Worm (Caenorhabditis elegans) whole organism, L4 larva: ENCODE results near the gene pqn-73.

Experiments used
- D1046.2 ChIP-seq: fragments of 200-800 bp; sonication (Bioruptor generic); IDR thresholded peaks from 2 replicates; pipeline ENCODE4 v1.3.6; 2022; ENCODE audit warnings: missing genetic modification characterization, missing compliant biosample characterization
- F10B5.3 ChIP-seq: sonication (generic microtip); optimal IDR thresholded peaks from 2 replicates; lab custom pipeline; 2016; ENCODE audit warnings: mild to moderate bottlenecking, missing genetic modification characterization, missing compliant biosample characterization
- F37D6.2 ChIP-seq: sonication (generic microtip); optimal IDR thresholded peaks from 2 replicates; lab custom pipeline; 2016; ENCODE audit warnings: mild to moderate bottlenecking, missing genetic modification characterization, missing compliant biosample characterization
- F44E2.7 ChIP-seq: fragments of 200-800 bp; sonication (Bioruptor generic); IDR thresholded peaks from 2 replicates; pipeline ENCODE4 v2.1.2; 2022; ENCODE audit warnings: missing genetic modification characterization, missing compliant biosample characterization
- R02D3.7 ChIP-seq: fragments of 150-350 bp; sonication (generic microtip); optimal IDR thresholded peaks from 3 replicates; lab custom pipeline; 2014; ENCODE audit warnings: missing biosample characterization, missing genetic modification characterization
- T20F7.1 ChIP-seq: fragments of 200-800 bp; sonication (Bioruptor generic); optimal IDR thresholded peaks from 2 replicates; lab custom pipeline; 2018; ENCODE audit warnings: mild to moderate bottlenecking, missing genetic modification characterization, missing compliant biosample characterization
- T26A8.4 ChIP-seq: fragments of 200-800 bp; sonication (Bioruptor generic); IDR thresholded peaks from 2 replicates; pipeline ENCODE4 v1.3.6; 2022; ENCODE audit warnings: missing genetic modification characterization, missing compliant biosample characterization
- Y105C5A.15 ChIP-seq: fragments of 200-800 bp; sonication (Bioruptor generic); IDR thresholded peaks from 2 replicates; pipeline ENCODE4 v1.3.6; 2022; ENCODE audit warnings: missing genetic modification characterization, missing compliant biosample characterization
- Y48G9A.11 ChIP-seq: fragments of 200-800 bp; sonication (Bioruptor generic); IDR thresholded peaks from 2 replicates; pipeline ENCODE4 v1.3.6; 2022; ENCODE audit warnings: missing genetic modification reagents, missing genetic modification characterization, missing compliant biosample characterization
- ZK337.2 ChIP-seq: fragments of 200-800 bp; sonication (Bioruptor generic); IDR thresholded peaks from 2 replicates; pipeline ENCODE4 v1.3.6; 2022; ENCODE audit warnings: missing genetic modification reagents, missing genetic modification characterization, missing compliant biosample characterization
- aha-1 ChIP-seq: fragments of 150-350 bp; peaks from one replicate; lab custom pipeline; 2014; ENCODE audit warnings: missing biosample characterization, missing genetic modification characterization
- aly-2 ChIP-seq: sonication (generic microtip); optimal IDR thresholded peaks from 2 replicates; lab custom pipeline; 2018; ENCODE audit warnings: missing biosample characterization, missing genetic modification characterization
- ama-1 ChIP-seq: fragments of 150-350 bp; optimal IDR thresholded peaks from 2 replicates; lab custom pipeline; 2014; ENCODE audit warnings: inconsistent platforms, mixed read lengths
- ceh-28 ChIP-seq: fragments of 150-350 bp; optimal IDR thresholded peaks from 2 replicates; lab custom pipeline; 2014; ENCODE audit warnings: missing biosample characterization, missing genetic modification reagents, missing genetic modification characterization
- cey-2 ChIP-seq: sonication (generic microtip); optimal IDR thresholded peaks from 3 replicates; lab custom pipeline; 2017; ENCODE audit warnings: missing genetic modification characterization, mild to moderate bottlenecking, missing compliant biosample characterization, antibody characterized with exemption, borderline replicate concordance; ENCODE audit not compliant: insufficient read depth
- daf-16 ChIP-seq, 3 experiments: sonication (generic microtip); optimal IDR thresholded peaks; 2 replicates each; lab custom pipeline; 2016 to 2017; ENCODE audit warnings: missing genetic modification characterization in 3 of 3, missing genetic modification reagents in 3 of 3, mild to moderate bottlenecking in 2 of 3, missing compliant biosample characterization in 2 of 3, missing biosample characterization in 1 of 3, moderate library complexity in 1 of 3
- daf-19 ChIP-seq: fragments of 200-800 bp; sonication (Bioruptor generic); conservative IDR thresholded peaks from 2 replicates; pipeline ENCODE4 v1.3.6; 2022; ENCODE audit warnings: missing genetic modification characterization, missing compliant biosample characterization
- daf-8 ChIP-seq: fragments of 200-800 bp; sonication (Bioruptor generic); IDR thresholded peaks from 2 replicates; pipeline ENCODE4 v1.3.6; 2022; ENCODE audit warnings: missing genetic modification characterization, missing compliant biosample characterization
- dmd-6 ChIP-seq: fragments of 200-800 bp; sonication (Bioruptor generic); IDR thresholded peaks from 2 replicates; pipeline ENCODE4 v1.3.6; 2022; ENCODE audit warnings: missing genetic modification reagents, missing genetic modification characterization, missing compliant biosample characterization
- dmd-8 ChIP-seq: fragments of 200-800 bp; sonication (Bioruptor generic); IDR thresholded peaks from 2 replicates; pipeline ENCODE4 v1.3.6; 2022; ENCODE audit warnings: missing genetic modification characterization, missing compliant biosample characterization
- duxl-1 ChIP-seq: sonication (generic microtip); optimal IDR thresholded peaks from 2 replicates; lab custom pipeline; 2016; ENCODE audit warnings: mild to moderate bottlenecking, missing genetic modification characterization, moderate library complexity, missing compliant biosample characterization; ENCODE audit not compliant: poor library complexity
- dve-1 ChIP-seq: sonication (generic microtip); optimal IDR thresholded peaks from 2 replicates; lab custom pipeline; 2017; ENCODE audit warnings: antibody characterized with exemption, mild to moderate bottlenecking, missing genetic modification characterization, missing compliant biosample characterization; ENCODE audit not compliant: insufficient read depth
- egl-43 ChIP-seq: fragments of 200-800 bp; sonication (Bioruptor generic); IDR thresholded peaks from 2 replicates; pipeline ENCODE4 v1.3.6; 2022; ENCODE audit warnings: missing genetic modification reagents, missing genetic modification characterization, missing compliant biosample characterization
- fos-1 ChIP-seq: fragments of 150-350 bp; optimal IDR thresholded peaks from 2 replicates; lab custom pipeline; 2014; ENCODE audit warnings: missing biosample characterization, missing genetic modification characterization
- hif-1 ChIP-seq, 2 experiments: sonication (generic microtip); optimal IDR thresholded peaks; 2 replicates each; lab custom pipeline; 2016 to 2017; ENCODE audit warnings: missing compliant biosample characterization in 2 of 2, missing genetic modification characterization in 2 of 2, missing genetic modification reagents in 2 of 2, missing genotype in 2 of 2, mild to moderate bottlenecking in 1 of 2
- jun-1 ChIP-seq: fragments of 150-350 bp; optimal IDR thresholded peaks from 2 replicates; lab custom pipeline; 2014; ENCODE audit warnings: missing biosample characterization, missing genetic modification reagents, missing genetic modification characterization
- lin-1 ChIP-seq: fragments of 200-800 bp; sonication (Bioruptor generic); IDR thresholded peaks from 2 replicates; pipeline ENCODE4 v1.3.6; 2022; ENCODE audit warnings: missing genetic modification reagents, missing genetic modification characterization, missing compliant biosample characterization
- lin-15B ChIP-seq: fragments of 150-350 bp; sonication (generic microtip); optimal IDR thresholded peaks from 3 replicates; lab custom pipeline; 2014; ENCODE audit warnings: missing biosample characterization, missing genetic modification characterization
- lin-38 ChIP-seq: fragments of 200-800 bp; sonication (Bioruptor generic); IDR thresholded peaks from 2 replicates; pipeline ENCODE4 v1.3.6; 2022; ENCODE audit warnings: missing genetic modification reagents, missing genetic modification characterization, missing compliant biosample characterization
- madf-9 ChIP-seq: fragments of 200-800 bp; sonication (Bioruptor generic); conservative IDR thresholded peaks from 2 replicates; pipeline ENCODE4 v1.3.6; 2022; ENCODE audit warnings: missing genetic modification reagents, missing genetic modification characterization, missing compliant biosample characterization
- mep-1 ChIP-seq: fragments of 150-350 bp; sonication (generic microtip); optimal IDR thresholded peaks from 3 replicates; lab custom pipeline; 2014; ENCODE audit warnings: missing biosample characterization, missing genetic modification characterization
- mes-2 ChIP-seq: sonication (generic microtip); optimal IDR thresholded peaks from 2 replicates; lab custom pipeline; 2016; ENCODE audit warnings: missing genotype, mild to moderate bottlenecking, missing genetic modification characterization, missing compliant biosample characterization; ENCODE audit not compliant: poor library complexity, severe bottlenecking
- mxl-2 ChIP-seq: fragments of 200-800 bp; sonication (Bioruptor generic); conservative IDR thresholded peaks from 2 replicates; pipeline ENCODE4 v1.3.6; 2022; ENCODE audit warnings: missing genetic modification reagents, missing genetic modification characterization, missing compliant biosample characterization
- nhr-42 ChIP-seq: fragments of 200-800 bp; sonication (Bioruptor generic); IDR thresholded peaks from 2 replicates; pipeline ENCODE4 v1.3.6; 2022; ENCODE audit warnings: missing genetic modification characterization, missing compliant biosample characterization
- nhr-77 ChIP-seq: fragments of 150-350 bp; optimal IDR thresholded peaks from 2 replicates; lab custom pipeline; 2014; ENCODE audit warnings: missing biosample characterization, missing genetic modification characterization
- pha-4 ChIP-seq, 2 experiments: fragments of 150-350 bp in 1 of 2; fragments of 200-800 bp in 1 of 2; sonication (Bioruptor generic) in 1 of 2; IDR thresholded peaks in 1 of 2; optimal IDR thresholded peaks in 1 of 2; 2 replicates each; pipeline versions ENCODE4 v1.3.6 to Lab custom; 2014 to 2022; ENCODE audit warnings: missing genetic modification characterization in 2 of 2, missing genetic modification reagents in 2 of 2, missing biosample characterization in 1 of 2, missing compliant biosample characterization in 1 of 2
- php-3 ChIP-seq: fragments of 200-800 bp; sonication (Bioruptor generic); IDR thresholded peaks from 2 replicates; pipeline ENCODE4 v1.3.6; 2022; ENCODE audit warnings: missing genetic modification reagents, missing genetic modification characterization, missing compliant biosample characterization
- pqm-1 ChIP-seq: sonication (generic microtip); optimal IDR thresholded peaks from 2 replicates; lab custom pipeline; 2017; ENCODE audit warnings: missing biosample characterization, missing genetic modification characterization
- set-16 ChIP-seq: fragments of 200-800 bp; sonication (Bioruptor generic); IDR thresholded peaks from 2 replicates; pipeline ENCODE4 v1.3.6; 2022; ENCODE audit warnings: missing genetic modification reagents, missing genetic modification characterization, missing compliant biosample characterization
- skn-1 ChIP-seq: fragments of 150-350 bp; optimal IDR thresholded peaks from 2 replicates; lab custom pipeline; 2014; ENCODE audit warnings: missing biosample characterization, missing genetic modification characterization
- snpc-4 ChIP-seq: fragments of 150-350 bp; optimal IDR thresholded peaks from 2 replicates; lab custom pipeline; 2014; ENCODE audit warnings: missing biosample characterization, missing genetic modification characterization
- tra-1 ChIP-seq: fragments of 200-800 bp; sonication (Bioruptor generic); IDR thresholded peaks from 2 replicates; pipeline ENCODE4 v1.3.6; 2022; ENCODE audit warnings: missing genetic modification reagents, missing genetic modification characterization, missing compliant biosample characterization
- unc-130 ChIP-seq: sonication (generic microtip); optimal IDR thresholded peaks from 2 replicates; lab custom pipeline; 2016; ENCODE audit warnings: missing genetic modification reagents, missing genetic modification characterization, missing compliant biosample characterization
- unc-62 ChIP-seq, 3 experiments: fragments of 150-350 bp in 1 of 3; sonication (generic microtip); optimal IDR thresholded peaks in 2 of 3; peaks in 1 of 3; 1 replicate in 1 of 3; 2 replicates in 2 of 3; lab custom pipeline; 2014 to 2017; ENCODE audit warnings: missing biosample characterization in 3 of 3, missing genetic modification characterization in 3 of 3, missing genetic modification reagents in 3 of 3, missing genotype in 1 of 3
- zag-1 ChIP-seq: fragments of 150-350 bp; optimal IDR thresholded peaks from 2 replicates; lab custom pipeline; 2014; ENCODE audit warnings: missing biosample characterization, missing genetic modification characterization
- zfp-3 ChIP-seq: fragments of 200-800 bp; sonication (Bioruptor generic); conservative IDR thresholded peaks from 2 replicates; pipeline ENCODE4 v1.3.6; 2022; ENCODE audit warnings: missing genetic modification reagents, missing genetic modification characterization, missing compliant biosample characterization
- zip-11 ChIP-seq: fragments of 200-800 bp; sonication (Bioruptor generic); IDR thresholded peaks from 2 replicates; pipeline ENCODE4 v1.3.6; 2022; ENCODE audit warnings: missing genetic modification characterization, missing compliant biosample characterization
- ztf-7 ChIP-seq: fragments of 150-350 bp; optimal IDR thresholded peaks from 2 replicates; lab custom pipeline; 2014; ENCODE audit warnings: missing biosample characterization, missing genetic modification characterization

The pqn-73 gene

ce11 chrII:8583035-8583434, 42.5 kb downstream of the pqn-73 start (continued):
- TF ChIP-seq ZK337.2 (no peak), lin-1 (no peak)

ce11 chrII:8585036-8585627, 44.6 kb downstream of the pqn-73 start, which contains the start of gene F54C9.11:
TSS of gene F54C9.11 (minus strand) at chrII:8585086.
- no peak for TF ChIP-seq aha-1 (tag; lab: Kevin White, UChicago)
- TF ChIP-seq skn-1 (tag; lab: Kevin White, UChicago) = no peak
- peak in 1 of 2 experiments; percentile 24 for TF ChIP-seq hif-1 (tag; optimal IDR thresholded peaks at IDR 0.05; lab: Kevin White, UChicago)
- TF ChIP-seq R02D3.7 (tag; lab: Kevin White, UChicago) = no peak
- TF ChIP-seq unc-130 (GFP tag; lab: Kevin White, UChicago) = no peak
- no peak for TF ChIP-seq F10B5.3 (tag; lab: Kevin White, UChicago)
- no peak for TF ChIP-seq cey-2 (tag; lab: Kevin White, UChicago)
- TF ChIP-seq zag-1 = no peak
- TF ChIP-seq daf-8 (GFP tag; lab: Robert Waterston, UW) = no peak
- no peak for TF ChIP-seq F44E2.7 (GFP tag; lab: Robert Waterston, UW)
- peak; percentile 31 for TF ChIP-seq dve-1 (tag; lab: Kevin White, UChicago)
- TF ChIP-seq daf-19 (GFP tag; lab: Robert Waterston, UW) = no peak
- TF ChIP-seq ztf-7 (tag; lab: Kevin White, UChicago) = no peak
- peak; percentile 53 for TF ChIP-seq mep-1 (tag; lab: Kevin White, UChicago)
- no peak for TF ChIP-seq unc-62 (GFP tag; optimal IDR thresholded peaks at IDR 0.05 in 1 of 2; lab: Kevin White, UChicago)
- no peak for TF ChIP-seq unc-62 (tag; optimal IDR thresholded peaks at IDR 0.05; lab: Kevin White, UChicago)
- TF ChIP-seq zip-11 (GFP tag; lab: Robert Waterston, UW) = no peak
- TF ChIP-seq lin-38 (GFP tag; lab: Robert Waterston, UW) = no peak
- TF ChIP-seq ama-1 (lab: Kevin White, UChicago) = no peak
- no peak for TF ChIP-seq dmd-6 (GFP tag; lab: Robert Waterston, UW)
- TF ChIP-seq D1046.2 (GFP tag; lab: Robert Waterston, UW) = no peak
- no peak for TF ChIP-seq nhr-77 (tag; lab: Kevin White, UChicago)
- TF ChIP-seq aly-2 (tag; lab: Kevin White, UChicago) = no peak
- TF ChIP-seq daf-16 (GFP tag; optimal IDR thresholded peaks at IDR 0.05; lab: Kevin White, UChicago) = peak in 1 of 2 experiments; percentile 57
- TF ChIP-seq daf-16 (tag; optimal IDR thresholded peaks at IDR 0.05; lab: Kevin White, UChicago) = no peak
- TF ChIP-seq duxl-1 (tag; lab: Kevin White, UChicago) = no peak
- TF ChIP-seq lin-15B (tag; lab: Kevin White, UChicago) = no peak
- no peak for TF ChIP-seq Y105C5A.15 (GFP tag; lab: Robert Waterston, UW)
- TF ChIP-seq zfp-3 (GFP tag; lab: Robert Waterston, UW) = no peak
- TF ChIP-seq lin-1 = no peak
- no peak for TF ChIP-seq set-16 (GFP tag; lab: Robert Waterston, UW)
- TF ChIP-seq tra-1 (GFP tag; lab: Robert Waterston, UW) = no peak
- TF ChIP-seq php-3 = no peak
- TF ChIP-seq fos-1 (tag; lab: Kevin White, UChicago) = no peak
- no peak for TF ChIP-seq madf-9
- TF ChIP-seq F37D6.2 (tag; lab: Kevin White, UChicago) = no peak
- no peak for TF ChIP-seq nhr-42
- no peak for TF ChIP-seq ceh-28
- no peak for TF ChIP-seq jun-1 (tag; lab: Kevin White, UChicago)
- no peak for TF ChIP-seq Y48G9A.11 (GFP tag; lab: Robert Waterston, UW)
- no peak for TF ChIP-seq mxl-2 (GFP tag; lab: Robert Waterston, UW)
- TF ChIP-seq egl-43 = no peak
- TF ChIP-seq T26A8.4 (GFP tag; lab: Robert Waterston, UW) = peak; percentile 83; the same call in 1 of the 2 replicates
- no peak for TF ChIP-seq pqm-1 (tag; lab: Kevin White, UChicago)
- no peak for TF ChIP-seq snpc-4 (tag; lab: Kevin White, UChicago)
- no peak for TF ChIP-seq dmd-8 (GFP tag; lab: Robert Waterston, UW)
- no peak for TF ChIP-seq pha-4 (GFP tag; IDR thresholded peaks at IDR 0.05; lab: Robert Waterston, UW)
- no peak for TF ChIP-seq pha-4 (tag; optimal IDR thresholded peaks at IDR 0.05; lab: Kevin White, UChicago)
- TF ChIP-seq mes-2 (tag; lab: Kevin White, UChicago) = no peak
- TF ChIP-seq T20F7.1 (GFP tag; lab: Kevin White, UChicago) = no peak
